Worm (Caenorhabditis elegans): ENCODE results near the gene R05H10.1.

Gene R05H10.1

DNA sequence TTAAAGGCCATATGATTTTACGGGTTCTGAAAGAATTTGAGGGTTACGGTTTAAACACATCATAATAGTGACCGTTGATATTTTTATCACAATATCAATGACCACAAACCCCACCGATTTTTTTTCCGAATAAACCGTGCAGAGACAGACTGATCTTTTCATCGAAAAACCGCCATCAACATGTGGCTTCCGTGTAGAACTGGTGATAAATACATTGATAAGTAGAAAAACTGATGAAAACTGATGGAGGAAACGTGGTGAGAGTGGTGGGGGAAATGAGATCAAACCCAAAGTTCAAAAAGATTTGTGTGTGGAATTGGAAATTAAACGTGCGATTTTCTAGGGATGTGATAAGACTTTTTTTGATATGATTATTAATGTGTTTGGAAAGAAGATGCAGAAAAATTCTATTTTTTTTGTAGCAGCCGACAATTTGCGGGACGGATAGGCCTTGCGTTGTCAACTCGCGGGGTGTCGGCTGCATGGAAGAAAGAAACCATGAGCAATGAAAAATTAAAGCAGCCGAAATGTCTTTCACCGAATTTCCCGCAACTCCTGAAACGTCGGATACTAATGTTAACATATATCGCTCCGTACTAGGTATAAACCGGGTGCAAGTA, 12.9 kb upstream of the R05H10.1 start:
- no peak for TF ChIP-seq unc-120 (tag; optimal IDR thresholded peaks at IDR 0.05; ENCODE audit: poor library complexity, severe bottlenecking)
- no peak for TF ChIP-seq mep-1 (tag; optimal IDR thresholded peaks at IDR 0.05)
- TF ChIP-seq bed-3 (GFP tag; optimal IDR thresholded peaks at IDR 0.05) = no peak
- TF ChIP-seq snpc-4 (tag; optimal IDR thresholded peaks at IDR 0.05) = no peak
- no peak for TF ChIP-seq sptf-1 (tag; optimal IDR thresholded peaks at IDR 0.05)
- no peak for TF ChIP-seq tbx-8 (GFP tag; optimal IDR thresholded peaks at IDR 0.05)
- no peak for TF ChIP-seq sem-2 (GFP tag; optimal IDR thresholded peaks at IDR 0.05)

DNA sequence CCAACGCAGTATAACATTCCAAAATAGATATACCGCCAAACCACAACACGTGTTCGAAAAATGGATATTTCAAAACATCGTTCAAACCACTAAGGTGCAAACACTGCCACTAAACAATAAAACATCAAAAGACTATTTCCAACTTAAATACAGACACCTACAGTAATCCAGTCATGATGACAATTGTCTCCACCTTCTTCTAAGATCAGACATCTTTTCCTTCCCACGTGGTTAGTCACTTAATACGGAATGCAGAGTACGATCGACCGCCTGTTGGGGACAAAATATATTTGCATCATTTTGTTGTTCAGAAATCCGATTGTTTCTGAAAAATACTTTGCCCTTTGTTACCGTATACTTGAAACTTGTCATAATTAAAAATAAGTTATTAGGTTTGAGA, 10.4 kb upstream of the R05H10.1 start:
- TF ChIP-seq M03D4.4 (tag; optimal IDR thresholded peaks at IDR 0.05) (no peak), hlh-1 (tag; optimal IDR thresholded peaks at IDR 0.05) (no peak), ceh-83 (GFP tag; optimal IDR thresholded peaks at IDR 0.05) (no peak), ces-1 (GFP tag; optimal IDR thresholded peaks at IDR 0.05) (no peak), ceh-39 (tag; optimal IDR thresholded peaks at IDR 0.05) (no peak), unc-62 (GFP tag; optimal IDR thresholded peaks at IDR 0.05) (no peak), nhr-76 (tag; optimal IDR thresholded peaks at IDR 0.05) (no peak), nhr-237 (tag; optimal IDR thresholded peaks at IDR 0.05) (no peak), lsy-2 (tag; optimal IDR thresholded peaks at IDR 0.05) (no peak), nhr-28 (tag; optimal IDR thresholded peaks at IDR 0.05) (no peak), ztf-11 (tag; optimal IDR thresholded peaks at IDR 0.05) (no peak), sem-2 (GFP tag; optimal IDR thresholded peaks at IDR 0.05) (no peak), lin-13 (tag; optimal IDR thresholded peaks at IDR 0.05) (no peak), unc-39 (tag; optimal IDR thresholded peaks at IDR 0.05) (no peak), nhr-12 (tag; optimal IDR thresholded peaks at IDR 0.05) (no peak), mab-5 (tag; optimal IDR thresholded peaks at IDR 0.05) (no peak), ceh-43 (GFP tag; optimal IDR thresholded peaks at IDR 0.05) (no peak), lin-32 (GFP tag; optimal IDR thresholded peaks at IDR 0.05) (no peak), zip-8 (tag; optimal IDR thresholded peaks at IDR 0.05) (no peak), bed-3 (GFP tag; optimal IDR thresholded peaks at IDR 0.05) (no peak)

DNA sequence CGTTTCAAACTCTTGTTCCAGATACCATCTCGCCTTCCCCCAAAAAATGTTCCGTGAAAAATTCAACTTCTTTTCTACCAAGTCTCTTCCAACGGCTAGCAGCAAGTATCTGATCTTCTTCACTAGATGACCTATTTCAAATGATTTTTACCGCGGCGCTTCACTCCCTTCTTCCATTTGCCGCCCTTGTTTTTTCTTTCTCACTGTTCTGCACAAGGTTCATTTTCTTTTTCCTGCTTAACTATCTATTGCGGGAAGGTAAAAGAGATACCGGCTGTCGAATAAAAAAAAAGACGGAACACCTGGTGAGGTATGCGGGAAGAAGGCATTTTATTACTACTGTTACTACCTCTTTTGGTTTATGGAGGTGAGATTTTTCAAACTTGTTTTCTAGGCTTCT, 8.6 kb upstream of the R05H10.1 start, which contains the start of gene cdh-7:
Gene cdh-7, plus strand, starts transcription at position 214 of the 400 bp plus-strand sequence.
- TF ChIP-seq nhr-12 (tag; optimal IDR thresholded peaks at IDR 0.05) (no peak), drap-1 (GFP tag; optimal IDR thresholded peaks at IDR 0.05) (no peak), elt-3 (tag; optimal IDR thresholded peaks at IDR 0.05) (no peak), mab-5 (tag; optimal IDR thresholded peaks at IDR 0.05) (no peak), bed-3 (GFP tag; optimal IDR thresholded peaks at IDR 0.05) (no peak), cnd-1 (tag; optimal IDR thresholded peaks at IDR 0.05) (no peak), tbx-8 (GFP tag; optimal IDR thresholded peaks at IDR 0.05) (no peak), pha-4 (tag; optimal IDR thresholded peaks at IDR 0.05) (no peak), unc-39 (tag; optimal IDR thresholded peaks at IDR 0.05) (no peak), ham-2 (GFP tag; optimal IDR thresholded peaks at IDR 0.05) (no peak), blmp-1 (tag; optimal IDR thresholded peaks at IDR 0.05) (no peak), ztf-11 (tag; optimal IDR thresholded peaks at IDR 0.05) (no peak), nhr-2 (tag; optimal IDR thresholded peaks at IDR 0.05) (no peak), hlh-1 (tag; optimal IDR thresholded peaks at IDR 0.05) (no peak), lin-13 (tag; optimal IDR thresholded peaks at IDR 0.05) (no peak), ceh-39 (tag; optimal IDR thresholded peaks at IDR 0.05) (no peak)

DNA sequence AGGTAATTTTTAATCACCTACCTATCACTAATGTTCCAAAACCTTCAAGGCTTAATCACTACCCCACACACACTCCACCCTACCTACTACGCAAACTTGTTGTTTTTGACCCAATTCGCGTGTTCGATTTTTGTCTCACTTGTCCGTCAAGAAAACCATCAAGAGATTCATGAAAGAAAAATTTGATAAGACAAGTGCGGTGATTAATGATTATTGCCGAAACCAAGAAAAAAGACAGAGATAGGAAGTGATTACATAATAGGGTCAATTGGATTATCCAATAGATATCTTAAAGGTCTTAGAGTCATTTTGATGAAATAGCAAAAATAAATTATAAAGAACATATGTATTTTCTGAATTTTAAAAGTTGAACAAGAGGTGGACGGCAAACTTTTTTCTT, 7.4 kb upstream of the R05H10.1 start:
- no peak for TF ChIP-seq tbx-8 (GFP tag; optimal IDR thresholded peaks at IDR 0.05)
- no peak for TF ChIP-seq mep-1 (tag; optimal IDR thresholded peaks at IDR 0.05)

DNA sequence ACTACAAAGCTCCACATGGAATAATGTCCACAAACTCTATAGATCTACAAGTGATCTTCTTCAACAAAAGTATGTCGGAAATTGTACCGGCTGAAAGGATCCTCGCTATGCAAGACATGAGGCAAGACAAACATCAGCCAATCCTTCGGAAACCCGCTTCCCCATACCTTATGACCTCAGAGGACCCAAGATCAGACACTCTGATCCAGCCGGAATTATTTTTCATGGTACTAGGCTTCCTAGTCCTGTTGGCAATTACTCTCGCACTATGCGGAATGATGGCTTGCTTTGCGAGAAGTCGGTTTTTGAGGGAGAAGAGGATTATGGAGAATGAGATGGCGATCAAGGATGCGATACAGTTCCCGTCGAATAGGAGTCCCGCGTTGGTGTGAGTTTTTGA, 1.7 kb upstream of the R05H10.1 start:
- TF ChIP-seq pha-4 (tag; optimal IDR thresholded peaks at IDR 0.05) (no peak), snpc-4 (tag; optimal IDR thresholded peaks at IDR 0.05) (no peak), mls-2 (tag; optimal IDR thresholded peaks at IDR 0.05) (no peak), lsy-2 (tag; optimal IDR thresholded peaks at IDR 0.05) (no peak), nhr-237 (tag; optimal IDR thresholded peaks at IDR 0.05) (no peak), M03D4.4 (tag; optimal IDR thresholded peaks at IDR 0.05) (no peak), nhr-76 (tag; optimal IDR thresholded peaks at IDR 0.05) (no peak), drap-1 (GFP tag; optimal IDR thresholded peaks at IDR 0.05) (no peak), unc-120 (tag; optimal IDR thresholded peaks at IDR 0.05; ENCODE audit: poor library complexity, severe bottlenecking) (no peak), unc-39 (tag; optimal IDR thresholded peaks at IDR 0.05) (no peak), tbx-8 (GFP tag; optimal IDR thresholded peaks at IDR 0.05) (no peak), flh-1 (GFP tag; optimal IDR thresholded peaks at IDR 0.05) (no peak), lin-32 (GFP tag; optimal IDR thresholded peaks at IDR 0.05) (no peak), nhr-2 (tag; optimal IDR thresholded peaks at IDR 0.05) (no peak), sem-2 (GFP tag; optimal IDR thresholded peaks at IDR 0.05) (no peak), ceh-39 (tag; optimal IDR thresholded peaks at IDR 0.05) (no peak), zip-8 (tag; optimal IDR thresholded peaks at IDR 0.05) (no peak)
